Worm (Caenorhabditis elegans) whole organism, L2 larva: ENCODE results near the gene acs-21.

Experiments
- C34F6.9 ChIP-seq: fragments of 150-350 bp; optimal IDR thresholded peaks from 2 replicates; lab custom pipeline; 2014; ENCODE audit warnings: missing biosample characterization, missing genetic modification characterization
- Y55F3AM.14 ChIP-seq: fragments of 200-800 bp; sonication (Bioruptor generic); optimal IDR thresholded peaks from 2 replicates; lab custom pipeline; 2018; ENCODE audit warnings: mild to moderate bottlenecking, missing genetic modification characterization, missing compliant biosample characterization
- aly-2 ChIP-seq: fragments of 150-350 bp; optimal IDR thresholded peaks from 2 replicates; lab custom pipeline; 2014; ENCODE audit warnings: missing biosample characterization, missing genetic modification characterization
- ama-1 ChIP-seq: fragments of 150-350 bp; optimal IDR thresholded peaks from 2 replicates; lab custom pipeline; 2018; ENCODE audit warnings: inconsistent platforms
- blmp-1 ChIP-seq: sonication (generic microtip); optimal IDR thresholded peaks from 2 replicates; lab custom pipeline; 2017; ENCODE audit warnings: missing genetic modification characterization, mild to moderate bottlenecking, missing compliant biosample characterization, antibody characterized with exemption, moderate library complexity; ENCODE audit not compliant: insufficient read depth
- ceh-16 ChIP-seq: fragments of 150-350 bp; optimal IDR thresholded peaks from 2 replicates; lab custom pipeline; 2014; ENCODE audit warnings: missing biosample characterization, missing genetic modification characterization
- ceh-82 ChIP-seq: fragments of 150-350 bp; optimal IDR thresholded peaks from 2 replicates; lab custom pipeline; 2014; ENCODE audit warnings: missing biosample characterization, missing genetic modification characterization
- egl-27 ChIP-seq: sonication (generic microtip); optimal IDR thresholded peaks from 3 replicates; lab custom pipeline; 2017; ENCODE audit warnings: missing biosample characterization, missing genetic modification reagents, missing genetic modification characterization
- fos-1 ChIP-seq: fragments of 150-350 bp; optimal IDR thresholded peaks from 2 replicates; lab custom pipeline; 2014; ENCODE audit warnings: missing biosample characterization, missing genetic modification characterization
- gmeb-1 ChIP-seq: fragments of 150-350 bp; optimal IDR thresholded peaks from 2 replicates; lab custom pipeline; 2014; ENCODE audit warnings: missing biosample characterization, missing genetic modification characterization
- lin-11 ChIP-seq: fragments of 150-350 bp; sonication (generic microtip); optimal IDR thresholded peaks from 2 replicates; lab custom pipeline; 2014; ENCODE audit warnings: missing biosample characterization, missing genetic modification characterization, inconsistent platforms, mixed read lengths
- lin-39 ChIP-seq: fragments of 150-350 bp; optimal IDR thresholded peaks from 2 replicates; lab custom pipeline; 2014; ENCODE audit warnings: missing biosample characterization, missing genetic modification reagents, missing genetic modification characterization
- mab-5 ChIP-seq: fragments of 150-350 bp; optimal IDR thresholded peaks from 2 replicates; lab custom pipeline; 2014; ENCODE audit warnings: missing biosample characterization, missing genetic modification characterization
- mbf-1 ChIP-seq: sonication (generic microtip); optimal IDR thresholded peaks from 2 replicates; lab custom pipeline; 2017; ENCODE audit warnings: missing biosample characterization, missing genetic modification characterization
- mdl-1 ChIP-seq, 2 experiments: fragments of 150-350 bp in 1 of 2; sonication (generic microtip) in 1 of 2; optimal IDR thresholded peaks; 2 replicates each; lab custom pipeline; 2017; ENCODE audit warnings: missing biosample characterization in 2 of 2, missing genetic modification characterization in 2 of 2
- nhr-10 ChIP-seq: sonication (generic microtip); optimal IDR thresholded peaks from 2 replicates; lab custom pipeline; 2017; ENCODE audit warnings: missing biosample characterization, missing genetic modification characterization
- nhr-11 ChIP-seq: fragments of 150-350 bp; optimal IDR thresholded peaks from 2 replicates; lab custom pipeline; 2014; ENCODE audit warnings: missing biosample characterization, missing genetic modification characterization
- nhr-12 ChIP-seq: fragments of 150-350 bp; optimal IDR thresholded peaks from 2 replicates; lab custom pipeline; 2014; ENCODE audit warnings: missing biosample characterization, missing genetic modification characterization
- nhr-129 ChIP-seq: fragments of 150-350 bp; optimal IDR thresholded peaks from 2 replicates; lab custom pipeline; 2014; ENCODE audit warnings: missing biosample characterization, missing genetic modification characterization
- nhr-21 ChIP-seq: fragments of 150-350 bp; optimal IDR thresholded peaks from 2 replicates; lab custom pipeline; 2014; ENCODE audit warnings: missing biosample characterization, missing genetic modification characterization
- nhr-23 ChIP-seq: fragments of 150-350 bp; optimal IDR thresholded peaks from 2 replicates; lab custom pipeline; 2014; ENCODE audit warnings: missing biosample characterization, missing genetic modification reagents, missing genetic modification characterization
- nhr-6 ChIP-seq: fragments of 150-350 bp; optimal IDR thresholded peaks from 2 replicates; lab custom pipeline; 2014; ENCODE audit warnings: missing biosample characterization, missing genetic modification characterization
- peb-1 ChIP-seq: fragments of 150-350 bp; optimal IDR thresholded peaks from 2 replicates; lab custom pipeline; 2014; ENCODE audit warnings: missing biosample characterization, missing genetic modification characterization
- sem-4 ChIP-seq: fragments of 150-350 bp; optimal IDR thresholded peaks from 2 replicates; lab custom pipeline; 2014; ENCODE audit warnings: missing biosample characterization, missing genetic modification reagents, missing genetic modification characterization
- sma-3 ChIP-seq: sonication (generic microtip); optimal IDR thresholded peaks from 2 replicates; lab custom pipeline; 2016; ENCODE audit warnings: missing genetic modification reagents, missing genetic modification characterization, missing compliant biosample characterization
- snpc-4 ChIP-seq: fragments of 150-350 bp; optimal IDR thresholded peaks from 2 replicates; lab custom pipeline; 2014; ENCODE audit warnings: missing biosample characterization, missing genetic modification characterization
- unc-39 ChIP-seq: fragments of 150-350 bp; optimal IDR thresholded peaks from 2 replicates; lab custom pipeline; 2014; ENCODE audit warnings: missing biosample characterization, missing genetic modification characterization
- unc-55 ChIP-seq: fragments of 150-350 bp; sonication (generic microtip); optimal IDR thresholded peaks from 3 replicates; lab custom pipeline; 2014; ENCODE audit warnings: missing biosample characterization, missing genetic modification reagents, missing genetic modification characterization
- unc-62 ChIP-seq: fragments of 150-350 bp; optimal IDR thresholded peaks from 2 replicates; lab custom pipeline; 2014; ENCODE audit warnings: missing biosample characterization, missing genetic modification reagents, missing genetic modification characterization
- zag-1 ChIP-seq: fragments of 150-350 bp; optimal IDR thresholded peaks from 2 replicates; lab custom pipeline; 2014; ENCODE audit warnings: missing biosample characterization, missing genetic modification characterization
- ztf-1 ChIP-seq: fragments of 200-800 bp; sonication (Bioruptor generic); conservative IDR thresholded peaks from 2 replicates; pipeline ENCODE4 v1.3.6; 2022; ENCODE audit warnings: missing genetic modification characterization, missing compliant biosample characterization
- ztf-11 ChIP-seq: sonication (generic microtip); optimal IDR thresholded peaks from 2 replicates; lab custom pipeline; 2017; ENCODE audit warnings: missing biosample characterization, missing genetic modification characterization

Gene acs-21

DNA sequence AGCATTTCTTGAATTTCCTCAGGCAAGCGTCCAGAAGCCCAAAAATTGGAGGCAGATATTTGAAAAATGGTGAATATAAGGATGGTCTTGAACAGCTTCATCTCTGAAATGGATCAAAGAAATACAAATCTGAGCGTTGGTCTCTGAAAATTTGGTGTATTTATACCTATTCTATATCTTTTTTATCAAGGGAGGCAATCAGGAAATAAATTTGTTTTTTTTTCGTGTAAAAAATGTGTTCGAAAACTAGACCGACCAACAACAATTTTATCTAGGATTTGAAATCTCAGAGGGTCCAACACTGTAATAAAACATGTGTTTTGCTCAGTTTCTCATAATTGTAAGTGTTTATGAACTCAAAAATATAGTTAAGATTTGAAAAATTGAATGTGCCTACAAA, 32.9 kb downstream of the acs-21 start, which contains the start of gene srt-56:
Gene srt-56, minus strand, starts transcription at position 101 of the 400 bp plus-strand sequence.
- TF ChIP-seq blmp-1 (tag; lab: Kevin White, UChicago): no peak
- TF ChIP-seq nhr-129 (tag; lab: Kevin White, UChicago): no peak
- no peak for TF ChIP-seq nhr-21
- no peak for TF ChIP-seq zag-1
- no peak for TF ChIP-seq sem-4
- no peak for TF ChIP-seq nhr-10 (tag; lab: Kevin White, UChicago)
- no peak for TF ChIP-seq unc-62 (GFP tag; lab: Kevin White, UChicago)
- TF ChIP-seq peb-1: no peak
- no peak for TF ChIP-seq ama-1 (lab: Kevin White, UChicago)
- TF ChIP-seq ceh-16: no peak
- no peak for TF ChIP-seq egl-27 (tag; lab: Kevin White, UChicago)
- TF ChIP-seq ztf-1 (GFP tag; lab: Robert Waterston, UW): no peak
- no peak for TF ChIP-seq gmeb-1 (tag; lab: Kevin White, UChicago)
- TF ChIP-seq Y55F3AM.14: no peak

- no peak for TF ChIP-seq aly-2 (tag; lab: Kevin White, UChicago)
- TF ChIP-seq sem-4: no peak
- no peak for TF ChIP-seq snpc-4
- TF ChIP-seq lin-39 (tag; lab: Kevin White, UChicago): no peak
- no peak for TF ChIP-seq mdl-1 (tag; optimal IDR thresholded peaks at IDR 0.05; lab: Kevin White, UChicago)
- TF ChIP-seq unc-55: no peak
- no peak for TF ChIP-seq unc-62 (GFP tag; lab: Kevin White, UChicago)
- TF ChIP-seq egl-27 (tag; lab: Kevin White, UChicago): no peak
- TF ChIP-seq nhr-21: no peak
Measured at ce11 chrV:3122403-3122802, 33.5 kb downstream of the acs-21 start.

DNA sequence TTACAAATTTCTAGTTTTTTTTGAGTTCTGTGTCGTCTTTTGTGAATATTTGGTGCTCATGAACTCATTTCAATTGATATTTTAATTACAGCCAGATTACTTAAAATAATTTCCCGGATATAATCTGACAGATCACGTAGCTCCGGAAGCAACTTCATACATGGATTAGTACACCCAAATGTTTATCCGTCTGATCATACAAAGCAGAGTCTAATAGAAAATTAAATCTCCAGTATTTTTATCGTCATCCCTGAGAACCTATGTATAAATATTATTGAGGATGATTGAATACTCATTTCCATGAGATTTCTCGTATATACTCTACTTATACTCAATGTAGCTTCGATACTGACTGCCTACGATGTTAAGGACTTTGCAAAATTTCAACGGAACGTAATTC, 36.0 kb downstream of the acs-21 start, which contains the start of gene Y73C8C.12:
Gene Y73C8C.12, plus strand, starts transcription at position 301 of the 400 bp plus-strand sequence.
- TF ChIP-seq ceh-16 (no peak), Y55F3AM.14 (no peak), mab-5 (tag; lab: Kevin White, UChicago) (no peak), C34F6.9 (tag; lab: Kevin White, UChicago) (no peak), nhr-12 (no peak), blmp-1 (tag; lab: Kevin White, UChicago) (no peak), zag-1 (no peak), mbf-1 (no peak), ama-1 (lab: Kevin White, UChicago) (no peak), lin-11 (tag; lab: Kevin White, UChicago) (no peak), egl-27 (tag; lab: Kevin White, UChicago) (no peak), sma-3 (GFP tag; lab: Kevin White, UChicago) (no peak), nhr-6 (tag; lab: Kevin White, UChicago) (no peak), ztf-11 (tag; lab: Kevin White, UChicago) (no peak), unc-62 (GFP tag; lab: Kevin White, UChicago) (no peak)

DNA sequence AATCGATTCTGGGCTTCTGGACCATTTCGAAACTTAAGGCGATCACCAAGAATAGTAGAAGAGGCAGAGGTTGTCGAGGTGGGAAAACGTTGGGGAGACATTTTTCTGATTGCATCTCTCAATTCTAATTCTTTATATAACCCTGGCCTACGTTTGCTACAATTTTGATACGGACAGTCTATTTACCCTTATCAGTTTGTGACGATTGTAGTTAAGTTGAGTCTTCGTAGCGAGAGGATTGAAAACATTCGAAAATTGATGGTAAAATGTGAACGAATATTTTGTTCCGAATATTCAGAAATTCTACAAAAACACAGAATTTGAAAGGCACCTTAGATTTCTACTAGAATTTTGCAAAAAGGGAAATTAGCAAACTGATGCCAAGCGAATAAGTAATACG, 38.8 kb downstream of the acs-21 start, which contains the start of gene Y73C8C.10:
Gene Y73C8C.10, minus strand, starts transcription at position 101 of the 400 bp plus-strand sequence.
- TF ChIP-seq ztf-11 (tag; lab: Kevin White, UChicago) (no peak), ztf-1 (GFP tag; lab: Robert Waterston, UW) (no peak), nhr-23 (tag; lab: Kevin White, UChicago) (no peak), unc-62 (GFP tag; lab: Kevin White, UChicago) (no peak), Y55F3AM.14 (no peak), mab-5 (tag; lab: Kevin White, UChicago) (no peak), unc-39 (tag; lab: Kevin White, UChicago) (no peak), nhr-21 (no peak), egl-27 (tag; lab: Kevin White, UChicago) (no peak)

DNA sequence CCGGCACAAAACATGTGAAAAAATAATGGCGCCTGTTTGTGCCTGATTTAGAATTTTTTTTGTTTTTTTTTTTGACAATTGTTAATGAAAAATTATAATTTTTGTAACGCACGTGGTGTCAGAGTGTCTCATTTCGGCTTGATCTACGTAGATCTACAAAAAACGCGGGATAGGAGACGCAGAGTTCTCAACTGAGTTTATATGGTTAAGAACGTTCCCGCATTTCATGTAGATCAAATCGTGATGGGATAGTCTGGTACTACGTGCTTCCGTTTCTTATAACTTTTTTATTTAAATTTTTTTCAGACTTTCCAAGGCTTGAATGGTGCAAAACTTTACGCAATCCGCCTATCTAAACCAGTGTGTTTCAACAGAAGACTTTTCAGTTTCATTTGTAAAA, 39.9 kb downstream of the acs-21 start, which contains the start of gene tat-6:
Gene tat-6, plus strand, starts transcription at position 301 of the 400 bp plus-strand sequence.
- TF ChIP-seq nhr-6 (tag; lab: Kevin White, UChicago) (no peak), blmp-1 (tag; lab: Kevin White, UChicago) (no peak), unc-39 (tag; lab: Kevin White, UChicago) (no peak), peb-1 (no peak), mbf-1 (no peak), ceh-82 (tag; lab: Kevin White, UChicago) (no peak), lin-39 (tag; lab: Kevin White, UChicago) (no peak), nhr-11 (tag; lab: Kevin White, UChicago) (no peak), fos-1 (tag; lab: Kevin White, UChicago) (no peak), nhr-21 (no peak)
